Worm (Caenorhabditis elegans) whole organism, mixed stage, embryonic: Measurements from ENCODE around the gene K12H6.7.

ENCODE experiments used
- blmp-1 ChIP-seq: fragments of 150-350 bp; optimal IDR thresholded peaks from 2 replicates; lab custom pipeline; 2014; ENCODE audit warnings: missing biosample characterization, missing genetic modification characterization
- flh-1 ChIP-seq: fragments of 200-800 bp; sonication (Bioruptor generic); optimal IDR thresholded peaks from 2 replicates; lab custom pipeline; 2018; ENCODE audit warnings: mild to moderate bottlenecking, missing genetic modification characterization, moderate library complexity, missing compliant biosample characterization
- ham-2 ChIP-seq: fragments of 200-800 bp; sonication (Bioruptor generic); optimal IDR thresholded peaks from 2 replicates; lab custom pipeline; 2018; ENCODE audit warnings: mild to moderate bottlenecking, missing genetic modification characterization, missing compliant biosample characterization
- hlh-1 ChIP-seq: fragments of 150-350 bp; optimal IDR thresholded peaks from 2 replicates; lab custom pipeline; 2014; ENCODE audit warnings: missing biosample characterization, missing genetic modification reagents, missing genetic modification characterization
- mab-5 ChIP-seq: fragments of 150-350 bp; optimal IDR thresholded peaks from 2 replicates; lab custom pipeline; 2014; ENCODE audit warnings: missing biosample characterization, missing genetic modification characterization
- mep-1 ChIP-seq: fragments of 150-350 bp; optimal IDR thresholded peaks from 2 replicates; lab custom pipeline; 2017; ENCODE audit warnings: missing biosample characterization, missing genetic modification reagents, missing genetic modification characterization, inconsistent platforms
- mls-2 ChIP-seq: sonication (generic microtip); optimal IDR thresholded peaks from 2 replicates; lab custom pipeline; 2016; ENCODE audit warnings: mild to moderate bottlenecking, missing genetic modification characterization, moderate library complexity, missing compliant biosample characterization
- nhr-12 ChIP-seq: fragments of 150-350 bp; optimal IDR thresholded peaks from 2 replicates; lab custom pipeline; 2014; ENCODE audit warnings: missing biosample characterization, missing genetic modification characterization
- nhr-237 ChIP-seq: fragments of 150-350 bp; optimal IDR thresholded peaks from 2 replicates; lab custom pipeline; 2014; ENCODE audit warnings: missing biosample characterization, missing genetic modification characterization
- pha-4 ChIP-seq: fragments of 150-350 bp; optimal IDR thresholded peaks from 2 replicates; lab custom pipeline; 2018; ENCODE audit warnings: missing biosample characterization, missing genetic modification reagents, missing genetic modification characterization
- sptf-1 ChIP-seq: sonication (generic microtip); optimal IDR thresholded peaks from 2 replicates; lab custom pipeline; 2017; ENCODE audit warnings: mild to moderate bottlenecking, missing genetic modification characterization, moderate library complexity, missing compliant biosample characterization
- unc-120 ChIP-seq: sonication (generic microtip); optimal IDR thresholded peaks from 2 replicates; lab custom pipeline; 2017; ENCODE audit warnings: missing genetic modification characterization, missing compliant biosample characterization; ENCODE audit not compliant: poor library complexity, severe bottlenecking
- unc-39 ChIP-seq: fragments of 150-350 bp; optimal IDR thresholded peaks from 2 replicates; lab custom pipeline; 2014; ENCODE audit warnings: missing biosample characterization, missing genetic modification characterization
- unc-62 ChIP-seq: fragments of 150-350 bp; optimal IDR thresholded peaks from 2 replicates; lab custom pipeline; 2014; ENCODE audit warnings: missing biosample characterization, missing genetic modification reagents, missing genetic modification characterization

- no peak for TF ChIP-seq flh-1 (GFP tag; lab: Kevin White, UChicago)
- TF ChIP-seq unc-62 (GFP tag; lab: Kevin White, UChicago): no peak
- TF ChIP-seq nhr-237 (tag; lab: Kevin White, UChicago): no peak
- no peak for TF ChIP-seq unc-39 (tag; lab: Kevin White, UChicago)
- TF ChIP-seq pha-4 (tag; lab: Kevin White, UChicago): no peak
- TF ChIP-seq mab-5 (tag; lab: Kevin White, UChicago): no peak
- no peak for TF ChIP-seq blmp-1 (tag; lab: Kevin White, UChicago)
- TF ChIP-seq unc-120 (tag; lab: Kevin White, UChicago): no peak
- no peak for TF ChIP-seq mls-2 (tag; lab: Kevin White, UChicago)
- TF ChIP-seq sptf-1: no peak
- TF ChIP-seq mep-1 (tag; lab: Kevin White, UChicago): no peak
- TF ChIP-seq ham-2 (GFP tag; lab: Kevin White, UChicago): no peak
- no peak for TF ChIP-seq nhr-12 (tag; lab: Kevin White, UChicago)
- no peak for TF ChIP-seq hlh-1 (tag; lab: Kevin White, UChicago)
These were observed 9.8 kb upstream of the K12H6.7 start for ce11 chrII:2846552-2846951.
